Worm (Caenorhabditis elegans): ENCODE data around the gene dop-6.

ce11 chrX:4284470-4284869, 36.2 kb upstream of the dop-6 start:
- TF ChIP-seq nhr-77 (tag; optimal IDR thresholded peaks at IDR 0.05) (no peak), unc-62 (GFP tag; optimal IDR thresholded peaks at IDR 0.05) (no peak), snpc-4 (tag; optimal IDR thresholded peaks at IDR 0.05) (no peak), nhr-76 (tag; optimal IDR thresholded peaks at IDR 0.05) (no peak), nhr-28 (tag; optimal IDR thresholded peaks at IDR 0.05) (no peak), nhr-25 (tag; optimal IDR thresholded peaks at IDR 0.05) (no peak), aly-2 (tag; optimal IDR thresholded peaks at IDR 0.05) (no peak), egl-27 (tag; optimal IDR thresholded peaks at IDR 0.05) (no peak), ceh-9 (tag; optimal IDR thresholded peaks at IDR 0.05) (no peak), nhr-237 (tag; optimal IDR thresholded peaks at IDR 0.05) (no peak), sea-2 (GFP tag; optimal IDR thresholded peaks at IDR 0.05) (no peak), eor-1 (tag; optimal IDR thresholded peaks at IDR 0.05) (no peak), skn-1 (tag; optimal IDR thresholded peaks at IDR 0.05) (no peak), unc-39 (tag; optimal IDR thresholded peaks at IDR 0.05) (no peak)

All from whole organism, L3 larva.